Worm (Caenorhabditis elegans) whole organism, mixed stage, embryonic: ENCODE results near the gene qns-1.

Experiments used
- M03D4.4 ChIP-seq: sonication (generic microtip); optimal IDR thresholded peaks from 2 replicates; lab custom pipeline; 2017; ENCODE audit warnings: mild to moderate bottlenecking, missing genetic modification characterization, missing compliant biosample characterization
- blmp-1 ChIP-seq: fragments of 150-350 bp; optimal IDR thresholded peaks from 2 replicates; lab custom pipeline; 2014; ENCODE audit warnings: missing biosample characterization, missing genetic modification characterization
- ceh-43 ChIP-seq: fragments of 200-800 bp; sonication (Bioruptor generic); optimal IDR thresholded peaks from 2 replicates; lab custom pipeline; 2018; ENCODE audit warnings: mild to moderate bottlenecking, missing genetic modification characterization, moderate library complexity, missing compliant biosample characterization
- ces-1 ChIP-seq: fragments of 150-350 bp; optimal IDR thresholded peaks from 2 replicates; lab custom pipeline; 2014; ENCODE audit warnings: missing biosample characterization, missing genetic modification reagents, missing genetic modification characterization
- cnd-1 ChIP-seq: fragments of 200-800 bp; sonication (Bioruptor generic); optimal IDR thresholded peaks from 2 replicates; lab custom pipeline; 2018; ENCODE audit warnings: mild to moderate bottlenecking, missing genetic modification characterization, missing compliant biosample characterization
- drap-1 ChIP-seq: fragments of 200-800 bp; sonication (Bioruptor generic); optimal IDR thresholded peaks from 3 replicates; lab custom pipeline; 2018; ENCODE audit warnings: mild to moderate bottlenecking, missing genetic modification characterization, missing compliant biosample characterization
- elt-1 ChIP-seq: sonication (generic microtip); optimal IDR thresholded peaks from 2 replicates; lab custom pipeline; 2017; ENCODE audit warnings: missing genetic modification characterization, mild to moderate bottlenecking, missing compliant biosample characterization, antibody characterized with exemption, moderate library complexity, borderline replicate concordance; ENCODE audit not compliant: insufficient read depth
- elt-3 ChIP-seq: fragments of 150-350 bp; optimal IDR thresholded peaks from 2 replicates; lab custom pipeline; 2014; ENCODE audit warnings: missing biosample characterization, missing genetic modification characterization
- flh-1 ChIP-seq: fragments of 200-800 bp; sonication (Bioruptor generic); optimal IDR thresholded peaks from 2 replicates; lab custom pipeline; 2018; ENCODE audit warnings: mild to moderate bottlenecking, missing genetic modification characterization, moderate library complexity, missing compliant biosample characterization
- hlh-1 ChIP-seq: fragments of 150-350 bp; optimal IDR thresholded peaks from 2 replicates; lab custom pipeline; 2014; ENCODE audit warnings: missing biosample characterization, missing genetic modification reagents, missing genetic modification characterization
- lin-32 ChIP-seq: fragments of 200-800 bp; sonication (Bioruptor generic); optimal IDR thresholded peaks from 2 replicates; lab custom pipeline; 2018; ENCODE audit warnings: mild to moderate bottlenecking, missing genetic modification characterization, missing compliant biosample characterization
- lsy-2 ChIP-seq: fragments of 150-350 bp; optimal IDR thresholded peaks from 2 replicates; lab custom pipeline; 2014; ENCODE audit warnings: missing biosample characterization, missing genetic modification characterization
- mab-5 ChIP-seq: fragments of 150-350 bp; optimal IDR thresholded peaks from 2 replicates; lab custom pipeline; 2014; ENCODE audit warnings: missing biosample characterization, missing genetic modification characterization
- mep-1 ChIP-seq: fragments of 150-350 bp; optimal IDR thresholded peaks from 2 replicates; lab custom pipeline; 2017; ENCODE audit warnings: missing biosample characterization, missing genetic modification reagents, missing genetic modification characterization, inconsistent platforms
- mls-2 ChIP-seq: sonication (generic microtip); optimal IDR thresholded peaks from 2 replicates; lab custom pipeline; 2016; ENCODE audit warnings: mild to moderate bottlenecking, missing genetic modification characterization, moderate library complexity, missing compliant biosample characterization
- nhr-12 ChIP-seq: fragments of 150-350 bp; optimal IDR thresholded peaks from 2 replicates; lab custom pipeline; 2014; ENCODE audit warnings: missing biosample characterization, missing genetic modification characterization
- nhr-2 ChIP-seq: fragments of 150-350 bp; optimal IDR thresholded peaks from 2 replicates; lab custom pipeline; 2014; ENCODE audit warnings: missing biosample characterization, missing genetic modification characterization
- nhr-28 ChIP-seq: fragments of 150-350 bp; optimal IDR thresholded peaks from 2 replicates; lab custom pipeline; 2014; ENCODE audit warnings: missing biosample characterization, missing genetic modification characterization
- nhr-76 ChIP-seq: sonication (generic microtip); optimal IDR thresholded peaks from 2 replicates; lab custom pipeline; 2017; ENCODE audit warnings: missing biosample characterization, missing genetic modification characterization
- sem-2 ChIP-seq: fragments of 200-800 bp; sonication (Bioruptor generic); optimal IDR thresholded peaks from 2 replicates; lab custom pipeline; 2018; ENCODE audit warnings: mild to moderate bottlenecking, missing genetic modification characterization, missing compliant biosample characterization
- sptf-1 ChIP-seq: sonication (generic microtip); optimal IDR thresholded peaks from 2 replicates; lab custom pipeline; 2017; ENCODE audit warnings: mild to moderate bottlenecking, missing genetic modification characterization, moderate library complexity, missing compliant biosample characterization
- unc-39 ChIP-seq: fragments of 150-350 bp; optimal IDR thresholded peaks from 2 replicates; lab custom pipeline; 2014; ENCODE audit warnings: missing biosample characterization, missing genetic modification characterization
- unc-62 ChIP-seq: fragments of 150-350 bp; optimal IDR thresholded peaks from 2 replicates; lab custom pipeline; 2014; ENCODE audit warnings: missing biosample characterization, missing genetic modification reagents, missing genetic modification characterization
- zip-8 ChIP-seq: fragments of 150-350 bp; optimal IDR thresholded peaks from 2 replicates; lab custom pipeline; 2014; ENCODE audit warnings: missing biosample characterization, missing genetic modification characterization
- ztf-11 ChIP-seq: fragments of 150-350 bp; optimal IDR thresholded peaks from 2 replicates; lab custom pipeline; 2014; ENCODE audit warnings: missing biosample characterization, missing genetic modification characterization

The qns-1 gene

ce11 chrIV:10216078-10216477 lies 3.0 kb downstream of the qns-1 start, which contains the start of gene col-124:
TSS of gene col-124 (plus strand) at chrIV:10216451.
- TF ChIP-seq sem-2 (GFP tag; lab: Kevin White, UChicago) (no peak), nhr-28 (tag; lab: Kevin White, UChicago) (no peak), mab-5 (tag; lab: Kevin White, UChicago) (no peak), blmp-1 (tag; lab: Kevin White, UChicago) (no peak), sptf-1 (tag; lab: Kevin White, UChicago) (no peak)

ce11 chrIV:10215393-10215792 lies 3.7 kb downstream of the qns-1 start:
- TF ChIP-seq sem-2 (GFP tag; lab: Kevin White, UChicago) (no peak), drap-1 (no peak)

- TF ChIP-seq elt-3 (tag; lab: Kevin White, UChicago), result no peak
- TF ChIP-seq hlh-1, result no peak
- no peak for TF ChIP-seq nhr-12 (tag; lab: Kevin White, UChicago)
- no peak for TF ChIP-seq ztf-11 (tag; lab: Kevin White, UChicago)
- no peak for TF ChIP-seq mep-1 (tag; lab: Kevin White, UChicago)
- TF ChIP-seq zip-8 (tag; lab: Kevin White, UChicago), result no peak
- no peak for TF ChIP-seq mls-2
- no peak for TF ChIP-seq ces-1 (GFP tag; lab: Kevin White, UChicago)
- no peak for TF ChIP-seq cnd-1 (tag; lab: Kevin White, UChicago)
- no peak for TF ChIP-seq nhr-76 (tag; lab: Kevin White, UChicago)
- no peak for TF ChIP-seq nhr-2
- no peak for TF ChIP-seq sem-2 (GFP tag; lab: Kevin White, UChicago)
- no peak for TF ChIP-seq M03D4.4
- TF ChIP-seq elt-1 (tag; lab: Kevin White, UChicago), result no peak
- TF ChIP-seq, all 35 proteins: peak for 0
Observed at ce11 chrIV:10214811-10215210, 4.3 kb downstream of the qns-1 start, which contains the start of gene abt-1. TSS of gene abt-1 (minus strand) at chrIV:10214911.

ce11 chrIV:10206182-10206581 lies 12.9 kb downstream of the qns-1 start, which contains the start of gene K04D7.6:
TSS of gene K04D7.6 (minus strand) at chrIV:10206282.
- no peak for TF ChIP-seq ces-1 (GFP tag; lab: Kevin White, UChicago)
- no peak for TF ChIP-seq blmp-1 (tag; lab: Kevin White, UChicago)
- TF ChIP-seq elt-3 (tag; lab: Kevin White, UChicago), result no peak
- TF ChIP-seq nhr-28 (tag; lab: Kevin White, UChicago), result no peak
- no peak for TF ChIP-seq M03D4.4
- no peak for TF ChIP-seq unc-39 (tag; lab: Kevin White, UChicago)

ce11 chrIV:10197317-10197867 lies 21.7 kb downstream of the qns-1 start, which contains the start of gene gon-4:
TSS of gene gon-4 (plus strand) at chrIV:10197817.
- TF ChIP-seq mep-1 (tag; lab: Kevin White, UChicago), result no peak
- no peak for TF ChIP-seq zip-8 (tag; lab: Kevin White, UChicago)
- TF ChIP-seq flh-1 (GFP tag; lab: Kevin White, UChicago), result no peak
- TF ChIP-seq lin-32, result no peak
- peak; percentile 49 for TF ChIP-seq lsy-2
- TF ChIP-seq, all 35 proteins: peak for 1

ce11 chrIV:10194345-10194744 lies 24.8 kb downstream of the qns-1 start, which contains the start of gene ptrg-1:
TSS of gene ptrg-1 (minus strand) at chrIV:10194445.
- TF ChIP-seq ceh-43 (no peak), zip-8 (tag; lab: Kevin White, UChicago) (no peak)

ce11 chrIV:10191498-10191897 lies 27.6 kb downstream of the qns-1 start:
- TF ChIP-seq nhr-76 (tag; lab: Kevin White, UChicago) (no peak), ces-1 (GFP tag; lab: Kevin White, UChicago) (peak; percentile 77), unc-62 (GFP tag; lab: Kevin White, UChicago) (no peak)
- TF ChIP-seq, all 35 proteins: peak for 1

ce11 chrIV:10190586-10190985 lies 28.5 kb downstream of the qns-1 start:
- no peak for TF ChIP-seq nhr-12 (tag; lab: Kevin White, UChicago)
- peak; percentile 87 for TF ChIP-seq cnd-1 (tag; lab: Kevin White, UChicago)
